Fruit fly (Drosophila melanogaster) whole organism, embryonic: Measurements from ENCODE around the gene mop.
A peak's percentile ranks its signal among the peaks of the same experiment; 100 is the strongest.

ENCODE experiments used
- ATbp ChIP-seq: fragments of 200-800 bp; sonication (Bioruptor generic); optimal IDR thresholded peaks from 2 replicates; lab custom pipeline; 2017; ENCODE audit warnings: missing biosample characterization, mild to moderate bottlenecking, missing genetic modification characterization, missing genetic modification reagents
- Awh ChIP-seq: fragments of 200-800 bp; sonication (Bioruptor generic); IDR thresholded peaks from 2 replicates; pipeline ENCODE4, ENCODE4 v1.3.6; 2022; ENCODE audit warnings: missing biosample characterization, missing genetic modification characterization
- B-H1 ChIP-seq: fragments of 200-800 bp; sonication (Bioruptor generic); IDR thresholded peaks from 3 replicates; pipeline ENCODE4 v1.3.6; 2022; ENCODE audit warnings: missing biosample characterization, missing genetic modification characterization
- CG10267 ChIP-seq: fragments of 200-800 bp; sonication (Bioruptor generic); optimal IDR thresholded peaks from 2 replicates; lab custom pipeline; 2018; ENCODE audit warnings: missing biosample characterization, mild to moderate bottlenecking, missing genetic modification characterization, moderate library complexity
- CG10462 ChIP-seq: fragments of 200-800 bp; sonication (Bioruptor generic); optimal IDR thresholded peaks from 2 replicates; lab custom pipeline; 2016; ENCODE audit warnings: missing biosample characterization, missing genetic modification characterization
- CG11723 ChIP-seq: fragments of 200-800 bp; sonication (Bioruptor generic); optimal IDR thresholded peaks from 2 replicates; lab custom pipeline; 2017; ENCODE audit warnings: missing biosample characterization, mild to moderate bottlenecking, missing genetic modification characterization
- CG12071 ChIP-seq: fragments of 200-800 bp; sonication (Bioruptor generic); optimal IDR thresholded peaks from 3 replicates; lab custom pipeline; 2018; ENCODE audit warnings: missing biosample characterization, mild to moderate bottlenecking, missing genetic modification characterization
- CG12299 ChIP-seq: fragments of 200-800 bp; sonication (Bioruptor generic); optimal IDR thresholded peaks from 2 replicates; lab custom pipeline; 2018; ENCODE audit warnings: missing biosample characterization, mild to moderate bottlenecking, missing genetic modification characterization
- CG1233 ChIP-seq: fragments of 200-800 bp; sonication (Bioruptor generic); optimal IDR thresholded peaks from 4 replicates; lab custom pipeline; 2018; ENCODE audit warnings: missing biosample characterization, mild to moderate bottlenecking, missing genetic modification characterization
- CG13775 ChIP-seq: fragments of 200-800 bp; sonication (Bioruptor generic); optimal IDR thresholded peaks from 3 replicates; lab custom pipeline; 2017; ENCODE audit warnings: missing biosample characterization, mild to moderate bottlenecking, missing genetic modification characterization
- CG14667 ChIP-seq: fragments of 200-800 bp; sonication (Bioruptor generic); IDR thresholded peaks from 2 replicates; pipeline ENCODE4 v1.3.6; 2022; ENCODE audit warnings: missing biosample characterization, missing genetic modification characterization
- CG15269 ChIP-seq: fragments of 200-800 bp; sonication (Bioruptor generic); optimal IDR thresholded peaks from 2 replicates; lab custom pipeline; 2018; ENCODE audit warnings: missing biosample characterization, mild to moderate bottlenecking, missing genetic modification characterization, moderate library complexity
- CG1602 ChIP-seq: fragments of 200-800 bp; sonication (Bioruptor generic); optimal IDR thresholded peaks from 3 replicates; lab custom pipeline; 2016; ENCODE audit warnings: missing biosample characterization, missing genetic modification characterization
- CG16815 ChIP-seq: fragments of 200-800 bp; sonication (Bioruptor generic); optimal IDR thresholded peaks from 3 replicates; lab custom pipeline; 2017; ENCODE audit warnings: missing biosample characterization, mild to moderate bottlenecking, missing genetic modification characterization
- CG17328 ChIP-seq: fragments of 200-800 bp; sonication (Bioruptor generic); IDR thresholded peaks from 2 replicates; pipeline ENCODE4 v1.3.6; 2022; ENCODE audit warnings: missing biosample characterization, missing genetic modification characterization
- CG17359 ChIP-seq: fragments of 200-800 bp; sonication (Bioruptor generic); optimal IDR thresholded peaks from 3 replicates; lab custom pipeline; 2018; ENCODE audit warnings: missing biosample characterization, mild to moderate bottlenecking, missing genetic modification characterization, moderate library complexity
- CG18599 ChIP-seq: fragments of 200-800 bp; sonication (Bioruptor generic); optimal IDR thresholded peaks from 3 replicates; lab custom pipeline; 2017; ENCODE audit warnings: missing biosample characterization, missing genetic modification characterization, mild to moderate bottlenecking, moderate library complexity, missing genetic modification reagents
- CG2712 ChIP-seq: fragments of 200-800 bp; optimal IDR thresholded peaks from 3 replicates; lab custom pipeline; 2019; ENCODE audit warnings: missing biosample characterization, mild to moderate bottlenecking, missing genetic modification characterization, moderate library complexity
- CG3407 ChIP-seq: fragments of 200-800 bp; sonication (Bioruptor generic); optimal IDR thresholded peaks from 2 replicates; lab custom pipeline; 2018; ENCODE audit warnings: missing biosample characterization, mild to moderate bottlenecking, missing genetic modification characterization
- CG34376 ChIP-seq: fragments of 200-800 bp; sonication (Bioruptor generic); optimal IDR thresholded peaks from 2 replicates; lab custom pipeline; 2018; ENCODE audit warnings: missing biosample characterization, mild to moderate bottlenecking, missing genetic modification characterization
- CG42726 ChIP-seq: fragments of 200-800 bp; sonication (Bioruptor generic); IDR thresholded peaks from 2 replicates; pipeline ENCODE4 v1.3.6; 2022; ENCODE audit warnings: missing biosample characterization, missing genetic modification characterization; ENCODE audit not compliant: partially characterized antibody
- CG4404 ChIP-seq: fragments of 200-800 bp; sonication (Bioruptor generic); IDR thresholded peaks from 2 replicates; pipeline ENCODE4 v1.3.6; 2022; ENCODE audit warnings: missing biosample characterization, missing genetic modification characterization
- CG5245 ChIP-seq: fragments of 200-800 bp; sonication (Bioruptor generic); optimal IDR thresholded peaks from 3 replicates; lab custom pipeline; 2016; ENCODE audit warnings: missing biosample characterization, missing genetic modification characterization
- CG6175 ChIP-seq: fragments of 200-800 bp; sonication (Bioruptor generic); IDR thresholded peaks from 3 replicates; pipeline ENCODE4 v1.3.6; 2022; ENCODE audit warnings: missing biosample characterization, missing genetic modification characterization
- CG7987 ChIP-seq: fragments of 200-800 bp; sonication (Bioruptor generic); optimal IDR thresholded peaks from 2 replicates; lab custom pipeline; 2018; ENCODE audit warnings: missing biosample characterization, mild to moderate bottlenecking, missing genetic modification characterization, moderate library complexity
- Camta ChIP-seq: fragments of 200-800 bp; sonication (Bioruptor generic); optimal IDR thresholded peaks from 2 replicates; lab custom pipeline; 2016; ENCODE audit warnings: missing biosample characterization, missing genetic modification characterization
- Dad ChIP-seq: fragments of 200-800 bp; sonication (Bioruptor generic); optimal IDR thresholded peaks from 3 replicates; lab custom pipeline; 2016; ENCODE audit warnings: missing biosample characterization, missing genetic modification characterization
- Deaf1 ChIP-seq: fragments of 200-800 bp; optimal IDR thresholded peaks from 3 replicates; lab custom pipeline; 2019; ENCODE audit warnings: missing biosample characterization, mild to moderate bottlenecking, missing genetic modification characterization, moderate library complexity
- GATAe ChIP-seq: fragments of 200-800 bp; sonication (Bioruptor generic); conservative IDR thresholded peaks from 2 replicates; pipeline ENCODE4 v1.3.6; 2022; ENCODE audit warnings: missing biosample characterization, missing genetic modification characterization
- Lim3 ChIP-seq: fragments of 200-800 bp; sonication (Bioruptor generic); IDR thresholded peaks from 2 replicates; pipeline ENCODE4 v1.3.6; 2022; ENCODE audit warnings: missing biosample characterization, missing genetic modification characterization
- MESR4 ChIP-seq: fragments of 200-800 bp; sonication (Bioruptor generic); optimal IDR thresholded peaks from 2 replicates; lab custom pipeline; 2018; ENCODE audit warnings: missing biosample characterization, mild to moderate bottlenecking, missing genetic modification characterization, moderate library complexity
- NC2β ChIP-seq: fragments of 200-800 bp; sonication (Bioruptor generic); optimal IDR thresholded peaks from 2 replicates; lab custom pipeline; 2016; ENCODE audit warnings: missing biosample characterization, missing genetic modification characterization
- Neu2 ChIP-seq: fragments of 200-800 bp; sonication (Bioruptor generic); optimal IDR thresholded peaks from 3 replicates; lab custom pipeline; 2016; ENCODE audit warnings: missing biosample characterization, missing genetic modification characterization, borderline replicate concordance
- NfI ChIP-seq: fragments of 200-800 bp; sonication (Bioruptor generic); optimal IDR thresholded peaks from 3 replicates; lab custom pipeline; 2018; ENCODE audit warnings: missing biosample characterization, mild to moderate bottlenecking, missing genetic modification characterization, moderate library complexity
- YL-1 ChIP-seq: fragments of 200-800 bp; sonication (Bioruptor generic); optimal IDR thresholded peaks from 3 replicates; lab custom pipeline; 2017; ENCODE audit warnings: missing biosample characterization, mild to moderate bottlenecking, missing genetic modification characterization
- bcd ChIP-seq: fragments of 200-800 bp; sonication (Bioruptor generic); optimal IDR thresholded peaks from 2 replicates; lab custom pipeline; 2017; ENCODE audit warnings: missing biosample characterization, mild to moderate bottlenecking, missing genetic modification characterization
- cato ChIP-seq: fragments of 200-800 bp; sonication (Bioruptor generic); optimal IDR thresholded peaks from 2 replicates; lab custom pipeline; 2016; ENCODE audit warnings: missing biosample characterization, missing genetic modification characterization, borderline replicate concordance
- ci ChIP-seq: fragments of 200-800 bp; sonication (Bioruptor generic); IDR thresholded peaks from 3 replicates; pipeline ENCODE4 v1.3.6; 2022; ENCODE audit warnings: missing biosample characterization, missing genetic modification characterization
- cwo ChIP-seq: fragments of 200-800 bp; sonication (Bioruptor generic); optimal IDR thresholded peaks from 3 replicates; lab custom pipeline; 2017; ENCODE audit warnings: missing biosample characterization, missing genetic modification characterization, mild to moderate bottlenecking, moderate library complexity, missing genetic modification reagents
- dpn ChIP-seq, 2 experiments: fragments of 200-800 bp; sonication (Bioruptor generic); optimal IDR thresholded peaks; 3 replicates each; lab custom pipeline; 2016; ENCODE audit warnings: missing biosample characterization in 2 of 2, missing genetic modification characterization in 2 of 2
- ftz-f1 ChIP-seq: fragments of 200-800 bp; sonication (Bioruptor generic); optimal IDR thresholded peaks from 2 replicates; lab custom pipeline; 2016; ENCODE audit warnings: missing biosample characterization, missing genetic modification characterization
- gcm ChIP-seq: fragments of 200-800 bp; sonication (Bioruptor generic); optimal IDR thresholded peaks from 2 replicates; lab custom pipeline; 2019; ENCODE audit warnings: missing biosample characterization, mild to moderate bottlenecking, missing genetic modification characterization, moderate library complexity
- gem ChIP-seq: fragments of 200-800 bp; sonication (Bioruptor generic); optimal IDR thresholded peaks from 2 replicates; lab custom pipeline; 2019; ENCODE audit warnings: missing biosample characterization, mild to moderate bottlenecking, missing genetic modification characterization, moderate library complexity
- her ChIP-seq: fragments of 200-800 bp; sonication (Bioruptor generic); optimal IDR thresholded peaks from 2 replicates; lab custom pipeline; 2016; ENCODE audit warnings: missing biosample characterization, missing genetic modification characterization
- lilli ChIP-seq: fragments of 200-800 bp; sonication (Bioruptor generic); optimal IDR thresholded peaks from 3 replicates; lab custom pipeline; 2016; ENCODE audit warnings: missing biosample characterization, missing genetic modification characterization
- maf-S ChIP-seq: fragments of 200-800 bp; sonication (Bioruptor generic); optimal IDR thresholded peaks from 2 replicates; lab custom pipeline; 2016; ENCODE audit warnings: missing biosample characterization, missing genetic modification characterization
- peb ChIP-seq: fragments of 200-800 bp; sonication (Bioruptor generic); IDR thresholded peaks from 2 replicates; pipeline ENCODE4 v1.3.6; 2022; ENCODE audit warnings: missing biosample characterization, missing genetic modification characterization
- repo ChIP-seq: fragments of 200-800 bp; sonication (Bioruptor generic); optimal IDR thresholded peaks from 2 replicates; lab custom pipeline; 2016; ENCODE audit warnings: missing biosample characterization, missing genetic modification characterization
- sisA ChIP-seq: fragments of 200-800 bp; sonication (Bioruptor generic); IDR thresholded peaks from 2 replicates; pipeline ENCODE4 v1.3.6; 2022; ENCODE audit warnings: missing biosample characterization, missing genetic modification characterization
- ssp ChIP-seq: fragments of 200-800 bp; sonication (Bioruptor generic); IDR thresholded peaks from 2 replicates; pipeline ENCODE4 v1.3.6; 2022; ENCODE audit warnings: missing biosample characterization, missing genetic modification characterization
- stwl ChIP-seq: fragments of 200-800 bp; sonication (Bioruptor generic); optimal IDR thresholded peaks from 3 replicates; lab custom pipeline; 2018; ENCODE audit warnings: missing biosample characterization, mild to moderate bottlenecking, missing genetic modification characterization, moderate library complexity
- tio ChIP-seq: fragments of 200-800 bp; sonication (Bioruptor generic); optimal IDR thresholded peaks from 2 replicates; lab custom pipeline; 2017; ENCODE audit warnings: missing biosample characterization, missing genetic modification characterization, inconsistent platforms
- tna ChIP-seq: fragments of 200-800 bp; sonication (Bioruptor generic); IDR thresholded peaks from 2 replicates; pipeline ENCODE4 v1.3.6; 2022; ENCODE audit warnings: missing biosample characterization, missing genetic modification characterization; ENCODE audit not compliant: partially characterized antibody

mop gene

DNA sequence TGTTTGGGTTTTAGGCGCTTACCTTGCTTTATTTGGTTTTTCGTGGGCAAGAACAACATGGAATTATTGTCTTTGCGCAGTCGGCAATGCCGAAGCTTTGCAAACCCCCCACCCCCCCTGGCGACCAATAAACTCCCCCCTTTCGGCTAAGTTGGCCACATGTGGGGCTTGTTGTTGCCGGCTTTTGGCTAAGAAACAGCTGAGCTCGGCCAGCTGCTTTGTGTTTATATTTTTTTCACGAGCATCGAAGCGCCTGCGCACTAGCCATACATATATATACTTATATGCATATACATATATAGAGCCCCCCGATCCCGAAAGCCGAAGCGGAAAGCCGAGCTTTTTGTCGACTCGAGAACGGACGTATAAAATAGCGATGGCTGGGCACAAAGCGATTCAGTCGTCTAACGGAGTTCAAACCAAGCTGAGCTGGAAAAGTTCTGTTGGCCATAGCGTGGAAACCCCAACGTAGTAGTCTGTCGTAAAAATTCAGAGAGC lies 28.8 kb upstream of the mop start, which contains the start of gene CG17839 (continued):
- TF ChIP-seq maf-S = no peak
- TF ChIP-seq lilli (GFP tag; lab: Kevin White, UChicago) = no peak
- TF ChIP-seq Awh (GFP tag; lab: Robert Waterston, UW) = no peak
- TF ChIP-seq cwo (GFP tag; lab: Kevin White, UChicago) = peak; percentile 28
- TF ChIP-seq dpn (GFP tag; optimal IDR thresholded peaks at IDR 0.05; lab: Kevin White, UChicago) = no peak
- TF ChIP-seq CG18599 (GFP tag; lab: Kevin White, UChicago) = peak; percentile 26
- no peak for TF ChIP-seq ssp (GFP tag; lab: Robert Waterston, UW)
- TF ChIP-seq CG1233 = no peak
- TF ChIP-seq CG7987 = peak; percentile 38
- no peak for TF ChIP-seq Neu2 (GFP tag; lab: Kevin White, UChicago)
- no peak for TF ChIP-seq sisA (GFP tag; lab: Robert Waterston, UW)
- TF ChIP-seq CG5245 (GFP tag; lab: Kevin White, UChicago) = no peak
- TF ChIP-seq CG3407 (GFP tag; lab: Kevin White, UChicago) = no peak
- no peak for TF ChIP-seq cato
- no peak for TF ChIP-seq CG1602
- TF ChIP-seq GATAe (GFP tag; lab: Robert Waterston, UW) = no peak
- no peak for TF ChIP-seq CG12299
- no peak for TF ChIP-seq Dad
- TF ChIP-seq NC2β (GFP tag; lab: Kevin White, UChicago) = no peak
- TF ChIP-seq gcm = no peak
- peak; percentile 39 for TF ChIP-seq CG12071 (GFP tag; lab: Kevin White, UChicago)
- no peak for TF ChIP-seq tio (GFP tag; lab: Kevin White, UChicago)
- no peak; the same call in 2 of the 3 replicates for TF ChIP-seq B-H1 (GFP tag; lab: Robert Waterston, UW)
- no peak for TF ChIP-seq repo (GFP tag; lab: Kevin White, UChicago)
- TF ChIP-seq CG10462 = no peak
- TF ChIP-seq Lim3 (GFP tag; lab: Robert Waterston, UW) = no peak
- TF ChIP-seq CG16815 (GFP tag; lab: Kevin White, UChicago) = no peak
- TF ChIP-seq CG15269 = peak; percentile 31
- TF ChIP-seq MESR4 = no peak
- TF ChIP-seq peb = no peak
- no peak for TF ChIP-seq NfI (GFP tag; lab: Kevin White, UChicago)
- no peak for TF ChIP-seq CG4404 (GFP tag; lab: Robert Waterston, UW)
- no peak for TF ChIP-seq CG14667 (GFP tag; lab: Robert Waterston, UW)
- peak; percentile 9 for TF ChIP-seq ATbp (GFP tag; lab: Kevin White, UChicago)
- TF ChIP-seq YL-1 = no peak
- TF ChIP-seq CG34376 (GFP tag; lab: Kevin White, UChicago) = peak; percentile 71
- TF ChIP-seq gem = no peak
- no peak for TF ChIP-seq Camta (GFP tag; lab: Kevin White, UChicago)
- peak; percentile 99 for TF ChIP-seq Deaf1 (tag; lab: Kevin White, UChicago)

dm6 chr3L:14803236-14803635 lies 27.3 kb upstream of the mop start, which contains the start of gene gnu:
Gene gnu (minus strand): TSS chr3L:14803360.
- TF ChIP-seq Deaf1 (tag; lab: Kevin White, UChicago) (no peak), Camta (GFP tag; lab: Kevin White, UChicago) (no peak), CG10267 (tag; lab: Kevin White, UChicago) (peak; percentile 63), CG2712 (no peak), stwl (peak; percentile 89), CG42726 (GFP tag; lab: Robert Waterston, UW) (no peak), ci (GFP tag; lab: Robert Waterston, UW) (no peak), tna (GFP tag; lab: Robert Waterston, UW) (no peak), CG17359 (no peak), CG13775 (GFP tag; lab: Kevin White, UChicago) (no peak), CG17328 (GFP tag; lab: Robert Waterston, UW) (no peak), CG11723 (GFP tag; lab: Kevin White, UChicago) (no peak), bcd (GFP tag; lab: Kevin White, UChicago) (no peak), her (no peak), CG6175 (GFP tag; lab: Robert Waterston, UW) (no peak), ftz-f1 (GFP tag; lab: Kevin White, UChicago) (no peak)
